Worm (Caenorhabditis elegans): ENCODE data around the gene Y54F10AR.1.
A peak's percentile ranks its signal among the peaks of the same experiment; 100 is the strongest.
"Not testable (repeated sequence)": the region's sequence is repeated elsewhere in the genome, so short reads cannot be mapped to it uniquely, and the experiment has no call there.

Gene Y54F10AR.1

DNA sequence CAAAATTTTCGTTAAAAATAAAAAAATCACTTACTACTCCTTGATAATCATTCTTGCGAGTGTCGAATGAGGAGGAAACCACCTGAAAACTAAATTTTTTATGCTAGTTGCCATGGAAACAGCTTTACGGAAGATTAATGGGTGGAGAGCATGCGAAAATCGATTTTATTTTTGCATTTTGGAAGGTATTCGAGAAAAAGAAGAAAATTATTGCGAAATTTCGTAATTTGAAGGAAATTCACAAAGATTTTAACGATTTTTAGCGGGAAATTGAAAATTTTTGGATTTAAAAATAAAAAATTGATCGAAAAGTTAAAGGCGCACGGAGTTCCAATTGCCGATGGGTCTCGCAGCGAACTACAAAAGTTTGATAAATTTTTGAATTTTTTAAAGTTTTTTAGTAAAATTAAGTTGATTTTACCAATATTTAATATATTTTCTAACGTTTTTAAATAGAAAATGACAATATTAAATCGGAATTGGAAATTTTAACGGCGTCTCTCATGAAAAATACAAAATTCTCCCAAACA, at the start of gene Y54F10AR.1:
Y54F10AR.1 (minus strand) TSS at position 51 of the 530 bp plus-strand sequence.
- TF ChIP-seq elt-3 (tag; optimal IDR thresholded peaks at IDR 0.05) (no peak), lin-15B (tag; optimal IDR thresholded peaks at IDR 0.05) (no peak), ceh-82 (tag; optimal IDR thresholded peaks at IDR 0.05) (no peak), sea-2 (GFP tag; optimal IDR thresholded peaks at IDR 0.05) (no peak), fos-1 (tag; optimal IDR thresholded peaks at IDR 0.05) (no peak), ztf-11 (tag; optimal IDR thresholded peaks at IDR 0.05) (no peak), eor-1 (tag; optimal IDR thresholded peaks at IDR 0.05) (no peak), egl-5 (tag; optimal IDR thresholded peaks at IDR 0.05) (no peak), fkh-10 (GFP tag; optimal IDR thresholded peaks at IDR 0.05) (no peak), daf-12 (tag; optimal IDR thresholded peaks at IDR 0.05) (no peak), elt-2 (tag; optimal IDR thresholded peaks at IDR 0.05) (no peak)

- TF ChIP-seq snpc-4 (tag; optimal IDR thresholded peaks at IDR 0.05) (no peak), ceh-9 (tag; optimal IDR thresholded peaks at IDR 0.05) (no peak), nhr-25 (tag; optimal IDR thresholded peaks at IDR 0.05) (no peak), nhr-28 (tag; optimal IDR thresholded peaks at IDR 0.05) (no peak), nhr-67 (tag; optimal IDR thresholded peaks at IDR 0.05) (no peak), lin-39 (tag; optimal IDR thresholded peaks at IDR 0.05) (no peak), ZK546.5 (tag; optimal IDR thresholded peaks at IDR 0.05) (no peak), ztf-11 (tag; optimal IDR thresholded peaks at IDR 0.05) (no peak), lsy-12 (tag; optimal IDR thresholded peaks at IDR 0.05) (no peak), nhr-76 (tag; optimal IDR thresholded peaks at IDR 0.05) (no peak), nhr-12 (tag; optimal IDR thresholded peaks at IDR 0.05) (no peak), nhr-77 (tag; optimal IDR thresholded peaks at IDR 0.05) (no peak), ceh-16 (tag; optimal IDR thresholded peaks at IDR 0.05) (no peak), pha-4 (tag; optimal IDR thresholded peaks at IDR 0.05) (no peak), nhr-43 (tag; optimal IDR thresholded peaks at IDR 0.05; ENCODE audit: poor library complexity, severe bottlenecking) (no peak), sea-2 (GFP tag; optimal IDR thresholded peaks at IDR 0.05) (no peak), egl-5 (tag; optimal IDR thresholded peaks at IDR 0.05) (no peak)
These were observed 47.4 kb upstream of the Y54F10AR.1 start, which contains the start of gene Y71H2B.2 for ce11 chrIII:2622870-2623269. Y71H2B.2 (plus strand) TSS chrIII:2623170.

ce11 chrIII:2619559-2619958, 44.1 kb upstream of the Y54F10AR.1 start, which contains the start of gene ppfr-4:
ppfr-4 (plus strand) TSS chrIII:2619936.
- peak; percentile 28 for TF ChIP-seq nfya-1 (tag; optimal IDR thresholded peaks at IDR 0.05; ENCODE audit: insufficient read depth)
- TF ChIP-seq ztf-11 (tag; optimal IDR thresholded peaks at IDR 0.05): no peak
- peak; percentile 28 for TF ChIP-seq pha-4 (tag; optimal IDR thresholded peaks at IDR 0.05)
- peak; percentile 36 for TF ChIP-seq hmg-11 (tag; optimal IDR thresholded peaks at IDR 0.05)

- TF ChIP-seq aly-2 (tag; optimal IDR thresholded peaks at IDR 0.05) (no peak), zag-1 (tag; optimal IDR thresholded peaks at IDR 0.05) (no peak), lin-39 (tag; optimal IDR thresholded peaks at IDR 0.05) (no peak), eor-1 (tag; optimal IDR thresholded peaks at IDR 0.05) (no peak), nhr-76 (tag; optimal IDR thresholded peaks at IDR 0.05) (no peak), nhr-77 (tag; optimal IDR thresholded peaks at IDR 0.05) (no peak), nhr-11 (tag; optimal IDR thresholded peaks at IDR 0.05) (no peak), ztf-4 (tag; optimal IDR thresholded peaks at IDR 0.05) (no peak)
These were observed 43.2 kb upstream of the Y54F10AR.1 start, which contains the start of gene Y71H2B.4 for ce11 chrIII:2618663-2619062. Y71H2B.4 (plus strand) TSS chrIII:2618963.

DNA sequence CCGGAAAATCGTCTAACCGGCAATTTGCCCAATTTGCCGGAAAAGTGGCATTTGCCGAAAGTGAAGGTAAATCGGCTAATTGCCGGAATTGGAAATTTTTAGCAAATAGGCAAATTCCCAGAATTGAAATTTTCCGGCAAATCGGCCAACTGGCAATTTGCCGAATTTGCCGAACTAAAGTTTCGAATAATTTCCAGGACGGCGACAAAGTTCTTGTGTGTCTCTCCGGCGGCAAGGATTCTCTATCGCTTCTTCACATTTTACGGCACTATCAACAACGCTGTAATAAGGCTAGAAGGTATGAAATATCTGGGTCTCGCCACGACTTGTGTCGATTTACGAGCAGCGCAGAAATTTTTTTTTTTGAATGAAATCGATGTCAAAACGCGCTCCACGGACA, 40.7 kb upstream of the Y54F10AR.1 start:
- TF ChIP-seq ZK546.5 (tag; optimal IDR thresholded peaks at IDR 0.05) (no peak), lin-15B (tag; optimal IDR thresholded peaks at IDR 0.05) (no peak), mdl-1 (tag; optimal IDR thresholded peaks at IDR 0.05) (no peak), unc-39 (tag; optimal IDR thresholded peaks at IDR 0.05) (no peak)

ce11 chrIII:2607717-2608116, 32.2 kb upstream of the Y54F10AR.1 start, which contains the start of gene Y71H2B.5:
Y71H2B.5 (plus strand) TSS chrIII:2608017.
- TF ChIP-seq fos-1, ztf-11, aly-2 (tag; optimal IDR thresholded peaks at IDR 0.05): not testable (repeated sequence)

All from whole organism, L3 larva.